Fruit fly (Drosophila melanogaster) S2 (cell line): Measurements from ENCODE around the gene Mtp.

Experiments
- CG8478 ChIP-seq: fragments of >200 bp; optimal IDR thresholded peaks from 2 replicates; lab custom pipeline; 2018
- CTCF ChIP-seq, 2 experiments: fragments of >200 bp; optimal IDR thresholded peaks; 2 replicates each; lab custom pipeline; 2018

DNA sequence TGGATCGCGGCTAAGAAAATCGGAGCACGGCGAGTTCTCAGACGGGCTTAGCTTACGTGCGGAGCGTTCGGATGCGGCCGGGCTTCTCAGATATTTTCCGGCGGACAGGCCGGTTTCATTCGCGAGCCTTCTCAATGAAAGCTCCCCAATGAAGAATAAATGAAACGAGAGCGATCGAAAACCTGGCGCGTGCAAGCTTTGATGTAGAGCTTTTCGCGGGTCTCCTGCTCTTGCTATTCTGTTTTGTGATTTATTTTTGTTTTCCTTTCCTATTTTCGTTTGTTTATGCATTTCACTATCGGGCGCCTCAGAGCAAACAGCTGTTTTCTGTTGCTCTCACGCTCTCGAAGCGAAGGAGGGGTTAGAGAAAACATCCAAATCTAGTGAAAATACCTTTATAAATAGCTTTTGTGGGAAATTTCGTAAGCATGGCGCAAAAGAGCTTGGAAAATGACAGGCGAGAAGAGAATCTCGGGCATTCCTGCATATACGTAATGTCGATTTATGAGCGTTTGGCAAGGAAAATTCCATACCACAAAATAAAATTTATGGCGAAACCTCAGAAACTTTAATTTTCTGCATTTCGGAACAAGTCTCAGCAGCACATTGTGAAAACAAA is 36.7 kb downstream of the Mtp start:
- TF ChIP-seq CTCF (optimal IDR thresholded peaks at IDR 0.05; lab: Kevin White, UChicago) (no peak), CG8478 (lab: Kevin White, UChicago) (no peak)
